Fruit fly (Drosophila melanogaster) whole organism, embryonic: ENCODE results near the gene siz.

Experiments used
- Adf1 ChIP-seq: fragments of 200-800 bp; sonication (Bioruptor generic); IDR thresholded peaks from 2 replicates; pipeline ENCODE4 v1.3.6; 2022; ENCODE audit warnings: missing biosample characterization, missing genetic modification characterization
- Asciz ChIP-seq: fragments of 200-800 bp; sonication (Bioruptor generic); optimal IDR thresholded peaks from 2 replicates; lab custom pipeline; 2017; ENCODE audit warnings: missing biosample characterization, mild to moderate bottlenecking, missing genetic modification characterization, missing genetic modification reagents
- B-H2 ChIP-seq: fragments of 200-800 bp; sonication (Bioruptor generic); optimal IDR thresholded peaks from 2 replicates; lab custom pipeline; 2018; ENCODE audit warnings: missing biosample characterization, mild to moderate bottlenecking, missing genetic modification characterization
- Bgb ChIP-seq: fragments of 200-800 bp; sonication (Bioruptor generic); IDR thresholded peaks from 2 replicates; pipeline ENCODE4 v1.3.6; 2022; ENCODE audit warnings: missing biosample characterization, missing genetic modification characterization; ENCODE audit not compliant: partially characterized antibody
- BtbVII ChIP-seq: fragments of 200-800 bp; sonication (Bioruptor generic); optimal IDR thresholded peaks from 3 replicates; lab custom pipeline; 2017; ENCODE audit warnings: missing biosample characterization, mild to moderate bottlenecking, missing genetic modification characterization
- CG10366 ChIP-seq: fragments of 200-800 bp; sonication (Bioruptor generic); IDR thresholded peaks from 2 replicates; pipeline ENCODE4 v1.3.6; 2022; ENCODE audit warnings: missing biosample characterization, missing genetic modification characterization
- CG11695 ChIP-seq: fragments of 200-800 bp; sonication (Bioruptor generic); IDR thresholded peaks from 3 replicates; pipeline ENCODE4 v1.3.6; 2022; ENCODE audit warnings: missing biosample characterization, missing genetic modification characterization
- CG11696 ChIP-seq: fragments of 200-800 bp; sonication (Bioruptor generic); IDR thresholded peaks from 2 replicates; pipeline ENCODE4 v1.3.6; 2022; ENCODE audit warnings: missing biosample characterization, missing genetic modification characterization
- CG11723 ChIP-seq: fragments of 200-800 bp; sonication (Bioruptor generic); optimal IDR thresholded peaks from 2 replicates; lab custom pipeline; 2017; ENCODE audit warnings: missing biosample characterization, mild to moderate bottlenecking, missing genetic modification characterization
- CG12659 ChIP-seq: fragments of 200-800 bp; sonication (Bioruptor generic); optimal IDR thresholded peaks from 3 replicates; lab custom pipeline; 2017; ENCODE audit warnings: mild to moderate bottlenecking, missing biosample characterization, missing genetic modification reagents, missing genetic modification characterization
- CG13424 ChIP-seq: fragments of 200-800 bp; sonication (Bioruptor generic); optimal IDR thresholded peaks from 2 replicates; lab custom pipeline; 2019; ENCODE audit warnings: missing biosample characterization, mild to moderate bottlenecking, missing genetic modification characterization, moderate library complexity
- CG17568 ChIP-seq: fragments of 200-800 bp; sonication (Bioruptor generic); optimal IDR thresholded peaks from 2 replicates; lab custom pipeline; 2018; ENCODE audit warnings: missing biosample characterization, mild to moderate bottlenecking, missing genetic modification characterization, moderate library complexity
- CG34224 ChIP-seq: fragments of 200-800 bp; sonication (Bioruptor generic); IDR thresholded peaks from 3 replicates; pipeline ENCODE4 v1.3.6; 2022; ENCODE audit warnings: missing biosample characterization, missing genetic modification characterization; ENCODE audit not compliant: partially characterized antibody
- CG34376 ChIP-seq: fragments of 200-800 bp; sonication (Bioruptor generic); optimal IDR thresholded peaks from 2 replicates; lab custom pipeline; 2018; ENCODE audit warnings: missing biosample characterization, mild to moderate bottlenecking, missing genetic modification characterization
- CG43689 ChIP-seq: fragments of 200-800 bp; sonication (Bioruptor generic); IDR thresholded peaks from 2 replicates; pipeline ENCODE4 v1.3.6; 2022; ENCODE audit warnings: missing biosample characterization, missing genetic modification characterization
- CG4424 ChIP-seq: fragments of 200-800 bp; sonication (Bioruptor generic); optimal IDR thresholded peaks from 3 replicates; lab custom pipeline; 2016; ENCODE audit warnings: missing biosample characterization, missing genetic modification characterization
- CG4820 ChIP-seq: fragments of 200-800 bp; sonication (Bioruptor generic); optimal IDR thresholded peaks from 3 replicates; lab custom pipeline; 2016; ENCODE audit warnings: missing biosample characterization, missing genetic modification characterization
- CG5180 ChIP-seq: fragments of 200-800 bp; sonication (Bioruptor generic); optimal IDR thresholded peaks from 3 replicates; lab custom pipeline; 2017; ENCODE audit warnings: missing biosample characterization, missing genetic modification characterization, mild to moderate bottlenecking, moderate library complexity, missing genetic modification reagents
- CG6254 ChIP-seq: fragments of 200-800 bp; sonication (Bioruptor generic); optimal IDR thresholded peaks from 3 replicates; lab custom pipeline; 2017; ENCODE audit warnings: mild to moderate bottlenecking, missing biosample characterization, missing genetic modification reagents, missing genetic modification characterization
- CG6791 ChIP-seq: fragments of 200-800 bp; sonication (Bioruptor generic); IDR thresholded peaks from 3 replicates; pipeline ENCODE4 v1.3.6; 2022; ENCODE audit warnings: missing biosample characterization, missing genetic modification characterization; ENCODE audit not compliant: partially characterized antibody
- CG7556 ChIP-seq: fragments of 200-800 bp; sonication (Bioruptor generic); optimal IDR thresholded peaks from 2 replicates; lab custom pipeline; 2017; ENCODE audit warnings: missing biosample characterization, mild to moderate bottlenecking, missing genetic modification characterization
- CG9437 ChIP-seq: fragments of 200-800 bp; sonication (Bioruptor generic); optimal IDR thresholded peaks from 2 replicates; lab custom pipeline; 2018; ENCODE audit warnings: missing biosample characterization, mild to moderate bottlenecking, missing genetic modification characterization
- HHEX ChIP-seq: fragments of 200-800 bp; sonication (Bioruptor generic); optimal IDR thresholded peaks from 3 replicates; lab custom pipeline; 2017; ENCODE audit warnings: missing biosample characterization, mild to moderate bottlenecking, missing genetic modification characterization, missing genetic modification reagents
- HLH54F ChIP-seq: fragments of 200-800 bp; sonication (Bioruptor generic); optimal IDR thresholded peaks from 3 replicates; lab custom pipeline; 2016; ENCODE audit warnings: missing biosample characterization, missing genetic modification characterization
- Meics ChIP-seq: fragments of 200-800 bp; sonication (Bioruptor generic); optimal IDR thresholded peaks from 2 replicates; lab custom pipeline; 2017; ENCODE audit warnings: missing biosample characterization, mild to moderate bottlenecking, missing genetic modification characterization
- NFAT ChIP-seq: fragments of 200-800 bp; sonication (Bioruptor generic); IDR thresholded peaks from 2 replicates; pipeline ENCODE4 v1.3.6; 2022; ENCODE audit warnings: missing biosample characterization, missing genetic modification characterization
- Neu2 ChIP-seq: fragments of 200-800 bp; sonication (Bioruptor generic); optimal IDR thresholded peaks from 3 replicates; lab custom pipeline; 2016; ENCODE audit warnings: missing biosample characterization, missing genetic modification characterization, borderline replicate concordance
- Sox102F ChIP-seq: fragments of 200-800 bp; sonication (Bioruptor generic); optimal IDR thresholded peaks from 2 replicates; lab custom pipeline; 2018; ENCODE audit warnings: missing biosample characterization, mild to moderate bottlenecking, missing genetic modification characterization, moderate library complexity
- Tbp ChIP-seq: fragments of >200 bp; optimal IDR thresholded peaks from 2 replicates; lab custom pipeline; 2018; ENCODE audit warnings: missing biosample characterization, missing genetic modification characterization
- Xrp1 ChIP-seq: fragments of 200-800 bp; sonication (Bioruptor generic); IDR thresholded peaks from 2 replicates; pipeline ENCODE4 v1.3.6; 2022; ENCODE audit warnings: missing biosample characterization, missing genetic modification characterization
- bcd ChIP-seq: fragments of 200-800 bp; sonication (Bioruptor generic); optimal IDR thresholded peaks from 2 replicates; lab custom pipeline; 2017; ENCODE audit warnings: missing biosample characterization, mild to moderate bottlenecking, missing genetic modification characterization
- bigmax ChIP-seq: fragments of 200-800 bp; sonication (Bioruptor generic); optimal IDR thresholded peaks from 2 replicates; lab custom pipeline; 2018; ENCODE audit warnings: missing biosample characterization, mild to moderate bottlenecking, missing genetic modification characterization
- cwo ChIP-seq: fragments of 200-800 bp; sonication (Bioruptor generic); optimal IDR thresholded peaks from 3 replicates; lab custom pipeline; 2017; ENCODE audit warnings: missing biosample characterization, missing genetic modification characterization, mild to moderate bottlenecking, moderate library complexity, missing genetic modification reagents
- emc ChIP-seq: fragments of 200-800 bp; sonication (Bioruptor generic); optimal IDR thresholded peaks from 2 replicates; lab custom pipeline; 2016; ENCODE audit warnings: missing biosample characterization, missing genetic modification characterization
- exex ChIP-seq: fragments of 200-800 bp; sonication (Bioruptor generic); optimal IDR thresholded peaks from 4 replicates; lab custom pipeline; 2018; ENCODE audit warnings: missing biosample characterization, mild to moderate bottlenecking, missing genetic modification characterization, moderate library complexity
- fd64A ChIP-seq: fragments of 200-800 bp; sonication (Bioruptor generic); optimal IDR thresholded peaks from 3 replicates; lab custom pipeline; 2018; ENCODE audit warnings: missing biosample characterization, mild to moderate bottlenecking, missing genetic modification characterization
- kay ChIP-seq: fragments of 200-800 bp; sonication (Bioruptor generic); optimal IDR thresholded peaks from 2 replicates; lab custom pipeline; 2016; ENCODE audit warnings: missing biosample characterization, missing genetic modification characterization
- pnt ChIP-seq: fragments of 200-800 bp; sonication (Bioruptor generic); optimal IDR thresholded peaks from 3 replicates; lab custom pipeline; 2016; ENCODE audit warnings: missing biosample characterization, missing genetic modification characterization
- pros ChIP-seq: fragments of 200-800 bp; sonication (Bioruptor generic); optimal IDR thresholded peaks from 3 replicates; lab custom pipeline; 2019; ENCODE audit warnings: missing biosample characterization, mild to moderate bottlenecking, missing genetic modification characterization, moderate library complexity
- ranshi ChIP-seq: fragments of 200-800 bp; sonication (Bioruptor generic); IDR thresholded peaks from 2 replicates; pipeline ENCODE4 v1.3.6; 2022; ENCODE audit warnings: missing biosample characterization, missing genetic modification characterization
- run ChIP-seq: fragments of 200-800 bp; sonication (Bioruptor generic); optimal IDR thresholded peaks from 3 replicates; lab custom pipeline; 2018; ENCODE audit warnings: missing biosample characterization, mild to moderate bottlenecking, missing genetic modification characterization
- salm ChIP-seq: fragments of 200-800 bp; sonication (Bioruptor generic); optimal IDR thresholded peaks from 2 replicates; lab custom pipeline; 2018; ENCODE audit warnings: missing biosample characterization, mild to moderate bottlenecking, missing genetic modification characterization
- sd ChIP-seq: fragments of 200-800 bp; sonication (Bioruptor generic); optimal IDR thresholded peaks from 3 replicates; lab custom pipeline; 2018; ENCODE audit warnings: missing biosample characterization, mild to moderate bottlenecking, missing genetic modification characterization, moderate library complexity
- slbo ChIP-seq: fragments of 200-800 bp; sonication (Bioruptor generic); IDR thresholded peaks from 2 replicates; pipeline ENCODE4 v1.3.6; 2022; ENCODE audit warnings: missing biosample characterization, missing genetic modification characterization
- sqz ChIP-seq: fragments of 200-800 bp; sonication (Bioruptor generic); optimal IDR thresholded peaks from 3 replicates; lab custom pipeline; 2018; ENCODE audit warnings: missing biosample characterization, mild to moderate bottlenecking, missing genetic modification characterization
- tio ChIP-seq: fragments of 200-800 bp; sonication (Bioruptor generic); optimal IDR thresholded peaks from 2 replicates; lab custom pipeline; 2017; ENCODE audit warnings: missing biosample characterization, missing genetic modification characterization, inconsistent platforms
- vnd ChIP-seq: fragments of 200-800 bp; sonication (Bioruptor generic); IDR thresholded peaks from 3 replicates; pipeline ENCODE4 v1.3.6; 2022; ENCODE audit warnings: missing biosample characterization, missing genetic modification characterization; ENCODE audit not compliant: partially characterized antibody
- wor ChIP-seq: fragments of 200-800 bp; sonication (Bioruptor generic); IDR thresholded peaks from 2 replicates; pipeline ENCODE4 v1.3.6; 2022; ENCODE audit warnings: missing biosample characterization, missing genetic modification characterization

The siz gene

dm6 chr3L:21036257-21036957 is 2.1 kb downstream of the siz start (continued):
- TF ChIP-seq CG11696 (GFP tag; lab: Robert Waterston, UW) (peak; percentile 64), wor (GFP tag; lab: Robert Waterston, UW) (no peak), run (tag; lab: Kevin White, UChicago) (no peak), B-H2 (GFP tag; lab: Kevin White, UChicago) (no peak), cwo (peak; percentile 30), HLH54F (GFP tag; lab: Kevin White, UChicago) (no peak), BtbVII (GFP tag; lab: Kevin White, UChicago) (peak; percentile 7), vnd (GFP tag; lab: Robert Waterston, UW) (no peak), CG17568 (GFP tag; lab: Kevin White, UChicago) (peak; percentile 7), ranshi (no peak), bigmax (GFP tag; lab: Kevin White, UChicago) (peak; percentile 67), CG11695 (no peak), NFAT (GFP tag; lab: Robert Waterston, UW) (peak; percentile 35; the same call in 1 of the 2 replicates), CG34224 (GFP tag; lab: Robert Waterston, UW) (peak; percentile 26; the same call in 1 of the 3 replicates), Meics (GFP tag; lab: Kevin White, UChicago) (no peak), CG6254 (GFP tag; lab: Kevin White, UChicago) (peak; percentile 30), HHEX (GFP tag; lab: Kevin White, UChicago) (peak; percentile 0), CG34376 (GFP tag; lab: Kevin White, UChicago) (peak; percentile 87), CG5180 (GFP tag; lab: Kevin White, UChicago) (no peak), sd (tag; lab: Kevin White, UChicago) (peak; percentile 73), sqz (GFP tag; lab: Kevin White, UChicago) (peak; percentile 41), Bgb (GFP tag; lab: Robert Waterston, UW) (peak; percentile 12; the same call in 1 of the 2 replicates), pnt (GFP tag; lab: Kevin White, UChicago) (no peak), exex (tag; lab: Kevin White, UChicago) (peak; percentile 92), Adf1 (GFP tag; lab: Robert Waterston, UW) (no peak), CG10366 (GFP tag; lab: Robert Waterston, UW) (no peak), fd64A (GFP tag; lab: Kevin White, UChicago) (peak; percentile 7), Xrp1 (0 out of 2 replicates have a peak, but pooled peaks have one; percentile 30), Asciz (peak; percentile 37), pros (GFP tag; lab: Kevin White, UChicago) (peak; percentile 63)
- TF ChIP-seq, all 482 proteins: peak for 51

dm6 chr3L:21037404-21037803 is 3.1 kb downstream of the siz start:
- TF ChIP-seq emc (GFP tag; lab: Kevin White, UChicago) (peak; percentile 0), kay (GFP tag; lab: Kevin White, UChicago) (peak; percentile 59), CG13424 (tag; lab: Kevin White, UChicago) (peak; percentile 84), CG4424 (peak; percentile 79), CG43689 (GFP tag; lab: Robert Waterston, UW) (peak; percentile 37; the same call in 1 of the 2 replicates), CG4820 (GFP tag; lab: Kevin White, UChicago) (peak; percentile 63), CG7556 (GFP tag; lab: Kevin White, UChicago) (peak; percentile 75), tio (GFP tag; lab: Kevin White, UChicago) (peak; percentile 75), CG12659 (GFP tag; lab: Kevin White, UChicago) (peak; percentile 68), CG9437 (GFP tag; lab: Kevin White, UChicago) (peak; percentile 59), Tbp (GFP tag; lab: Kevin White, UChicago) (no peak), Neu2 (GFP tag; lab: Kevin White, UChicago) (no peak), Sox102F (GFP tag; lab: Kevin White, UChicago) (peak; percentile 89), Meics (GFP tag; lab: Kevin White, UChicago) (peak; percentile 78), bcd (peak; percentile 75), CG6791 (GFP tag; lab: Robert Waterston, UW) (no peak), CG11723 (peak; percentile 56), salm (tag; lab: Kevin White, UChicago) (peak; percentile 55), slbo (GFP tag; lab: Robert Waterston, UW) (peak; percentile 85)
